Worm (Caenorhabditis elegans): ENCODE results near the gene sec-5.

DNA sequence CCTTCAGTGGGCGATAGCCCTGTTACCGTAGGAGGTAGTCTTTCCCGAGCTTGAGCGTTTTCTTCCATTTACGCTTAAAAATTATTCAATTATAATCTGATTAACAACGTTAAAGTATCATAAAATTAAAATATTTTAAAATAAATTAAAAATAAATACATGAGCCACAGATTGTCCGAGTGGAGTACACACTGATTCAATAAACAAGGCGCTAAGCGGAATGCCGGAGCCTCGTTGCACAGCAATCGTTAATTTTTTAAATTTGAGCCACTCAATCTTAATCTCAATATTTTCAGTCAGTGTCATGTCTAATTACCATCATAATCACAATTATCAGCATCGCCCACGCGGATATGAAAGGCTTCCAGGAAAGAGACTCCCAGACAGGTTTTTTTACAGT, at the start of gene sec-5, which contains the start of gene pir-1:
- no peak for TF ChIP-seq dao-5 (tag; optimal IDR thresholded peaks at IDR 0.05)
- TF ChIP-seq him-1 (tag; optimal IDR thresholded peaks at IDR 0.05), result no peak
- peak; percentile 11 for TF ChIP-seq W03F9.2 (tag; optimal IDR thresholded peaks at IDR 0.05)

Data from whole organism, L4/young adult.